Worm (Caenorhabditis elegans) whole organism, mixed stage, embryonic: ENCODE data around the gene str-233.
A peak's percentile ranks its signal among the peaks of the same experiment; 100 is the strongest.

Experiments
- M03D4.4 ChIP-seq: sonication (generic microtip); optimal IDR thresholded peaks from 2 replicates; lab custom pipeline; 2017; ENCODE audit warnings: mild to moderate bottlenecking, missing genetic modification characterization, missing compliant biosample characterization
- bed-3 ChIP-seq: fragments of 200-800 bp; sonication (Bioruptor generic); optimal IDR thresholded peaks from 3 replicates; lab custom pipeline; 2018; ENCODE audit warnings: mild to moderate bottlenecking, missing genetic modification characterization, moderate library complexity, missing compliant biosample characterization
- blmp-1 ChIP-seq: fragments of 150-350 bp; optimal IDR thresholded peaks from 2 replicates; lab custom pipeline; 2014; ENCODE audit warnings: missing biosample characterization, missing genetic modification characterization
- ceh-39 ChIP-seq: fragments of 150-350 bp; optimal IDR thresholded peaks from 2 replicates; lab custom pipeline; 2014; ENCODE audit warnings: missing biosample characterization, missing genetic modification characterization
- ceh-43 ChIP-seq: fragments of 200-800 bp; sonication (Bioruptor generic); optimal IDR thresholded peaks from 2 replicates; lab custom pipeline; 2018; ENCODE audit warnings: mild to moderate bottlenecking, missing genetic modification characterization, moderate library complexity, missing compliant biosample characterization
- ceh-83 ChIP-seq: fragments of 200-800 bp; sonication (Bioruptor generic); optimal IDR thresholded peaks from 2 replicates; lab custom pipeline; 2018; ENCODE audit warnings: mild to moderate bottlenecking, missing genetic modification characterization, missing compliant biosample characterization
- ces-1 ChIP-seq: fragments of 150-350 bp; optimal IDR thresholded peaks from 2 replicates; lab custom pipeline; 2014; ENCODE audit warnings: missing biosample characterization, missing genetic modification reagents, missing genetic modification characterization
- cnd-1 ChIP-seq: fragments of 200-800 bp; sonication (Bioruptor generic); optimal IDR thresholded peaks from 2 replicates; lab custom pipeline; 2018; ENCODE audit warnings: mild to moderate bottlenecking, missing genetic modification characterization, missing compliant biosample characterization
- drap-1 ChIP-seq: fragments of 200-800 bp; sonication (Bioruptor generic); optimal IDR thresholded peaks from 3 replicates; lab custom pipeline; 2018; ENCODE audit warnings: mild to moderate bottlenecking, missing genetic modification characterization, missing compliant biosample characterization
- elt-1 ChIP-seq: sonication (generic microtip); optimal IDR thresholded peaks from 2 replicates; lab custom pipeline; 2017; ENCODE audit warnings: missing genetic modification characterization, mild to moderate bottlenecking, missing compliant biosample characterization, antibody characterized with exemption, moderate library complexity, borderline replicate concordance; ENCODE audit not compliant: insufficient read depth
- elt-3 ChIP-seq: fragments of 150-350 bp; optimal IDR thresholded peaks from 2 replicates; lab custom pipeline; 2014; ENCODE audit warnings: missing biosample characterization, missing genetic modification characterization
- flh-1 ChIP-seq: fragments of 200-800 bp; sonication (Bioruptor generic); optimal IDR thresholded peaks from 2 replicates; lab custom pipeline; 2018; ENCODE audit warnings: mild to moderate bottlenecking, missing genetic modification characterization, moderate library complexity, missing compliant biosample characterization
- ham-2 ChIP-seq: fragments of 200-800 bp; sonication (Bioruptor generic); optimal IDR thresholded peaks from 2 replicates; lab custom pipeline; 2018; ENCODE audit warnings: mild to moderate bottlenecking, missing genetic modification characterization, missing compliant biosample characterization
- hlh-1 ChIP-seq: fragments of 150-350 bp; optimal IDR thresholded peaks from 2 replicates; lab custom pipeline; 2014; ENCODE audit warnings: missing biosample characterization, missing genetic modification reagents, missing genetic modification characterization
- lin-13 ChIP-seq: fragments of 150-350 bp; optimal IDR thresholded peaks from 2 replicates; lab custom pipeline; 2014; ENCODE audit warnings: missing biosample characterization, missing genetic modification characterization
- lin-32 ChIP-seq: fragments of 200-800 bp; sonication (Bioruptor generic); optimal IDR thresholded peaks from 2 replicates; lab custom pipeline; 2018; ENCODE audit warnings: mild to moderate bottlenecking, missing genetic modification characterization, missing compliant biosample characterization
- lsy-2 ChIP-seq: fragments of 150-350 bp; optimal IDR thresholded peaks from 2 replicates; lab custom pipeline; 2014; ENCODE audit warnings: missing biosample characterization, missing genetic modification characterization
- mab-5 ChIP-seq: fragments of 150-350 bp; optimal IDR thresholded peaks from 2 replicates; lab custom pipeline; 2014; ENCODE audit warnings: missing biosample characterization, missing genetic modification characterization
- mep-1 ChIP-seq: fragments of 150-350 bp; optimal IDR thresholded peaks from 2 replicates; lab custom pipeline; 2017; ENCODE audit warnings: missing biosample characterization, missing genetic modification reagents, missing genetic modification characterization, inconsistent platforms
- mls-2 ChIP-seq: sonication (generic microtip); optimal IDR thresholded peaks from 2 replicates; lab custom pipeline; 2016; ENCODE audit warnings: mild to moderate bottlenecking, missing genetic modification characterization, moderate library complexity, missing compliant biosample characterization
- nhr-12 ChIP-seq: fragments of 150-350 bp; optimal IDR thresholded peaks from 2 replicates; lab custom pipeline; 2014; ENCODE audit warnings: missing biosample characterization, missing genetic modification characterization
- nhr-2 ChIP-seq: fragments of 150-350 bp; optimal IDR thresholded peaks from 2 replicates; lab custom pipeline; 2014; ENCODE audit warnings: missing biosample characterization, missing genetic modification characterization
- nhr-28 ChIP-seq: fragments of 150-350 bp; optimal IDR thresholded peaks from 2 replicates; lab custom pipeline; 2014; ENCODE audit warnings: missing biosample characterization, missing genetic modification characterization
- nhr-76 ChIP-seq: sonication (generic microtip); optimal IDR thresholded peaks from 2 replicates; lab custom pipeline; 2017; ENCODE audit warnings: missing biosample characterization, missing genetic modification characterization
- pha-4 ChIP-seq: fragments of 150-350 bp; optimal IDR thresholded peaks from 2 replicates; lab custom pipeline; 2018; ENCODE audit warnings: missing biosample characterization, missing genetic modification reagents, missing genetic modification characterization
- sem-2 ChIP-seq: fragments of 200-800 bp; sonication (Bioruptor generic); optimal IDR thresholded peaks from 2 replicates; lab custom pipeline; 2018; ENCODE audit warnings: mild to moderate bottlenecking, missing genetic modification characterization, missing compliant biosample characterization
- snpc-4 ChIP-seq: fragments of 150-350 bp; optimal IDR thresholded peaks from 2 replicates; lab custom pipeline; 2014; ENCODE audit warnings: missing biosample characterization, missing genetic modification characterization
- sptf-1 ChIP-seq: sonication (generic microtip); optimal IDR thresholded peaks from 2 replicates; lab custom pipeline; 2017; ENCODE audit warnings: mild to moderate bottlenecking, missing genetic modification characterization, moderate library complexity, missing compliant biosample characterization
- tbx-8 ChIP-seq: fragments of 200-800 bp; sonication (Bioruptor generic); optimal IDR thresholded peaks from 2 replicates; lab custom pipeline; 2018; ENCODE audit warnings: mild to moderate bottlenecking, missing genetic modification characterization, moderate library complexity, missing compliant biosample characterization
- unc-39 ChIP-seq: fragments of 150-350 bp; optimal IDR thresholded peaks from 2 replicates; lab custom pipeline; 2014; ENCODE audit warnings: missing biosample characterization, missing genetic modification characterization
- unc-62 ChIP-seq: fragments of 150-350 bp; optimal IDR thresholded peaks from 2 replicates; lab custom pipeline; 2014; ENCODE audit warnings: missing biosample characterization, missing genetic modification reagents, missing genetic modification characterization
- zip-8 ChIP-seq: fragments of 150-350 bp; optimal IDR thresholded peaks from 2 replicates; lab custom pipeline; 2014; ENCODE audit warnings: missing biosample characterization, missing genetic modification characterization
- ztf-11 ChIP-seq: fragments of 150-350 bp; optimal IDR thresholded peaks from 2 replicates; lab custom pipeline; 2014; ENCODE audit warnings: missing biosample characterization, missing genetic modification characterization

str-233 gene

ce11 chrV:16043686-16044085 is 34.2 kb upstream of the str-233 start:
- TF ChIP-seq elt-1 (no peak), flh-1 (GFP tag; lab: Kevin White, UChicago) (no peak), unc-62 (GFP tag; lab: Kevin White, UChicago) (no peak), ceh-43 (no peak), mab-5 (no peak), elt-3 (tag; lab: Kevin White, UChicago) (no peak), tbx-8 (GFP tag; lab: Kevin White, UChicago) (no peak), ceh-39 (tag; lab: Kevin White, UChicago) (no peak), M03D4.4 (tag; lab: Kevin White, UChicago) (no peak), mep-1 (tag; lab: Kevin White, UChicago) (no peak), ham-2 (GFP tag; lab: Kevin White, UChicago) (no peak), ztf-11 (tag; lab: Kevin White, UChicago) (no peak), lsy-2 (no peak), sptf-1 (no peak)

ce11 chrV:16042743-16043014 is 33.2 kb upstream of the str-233 start:
- TF ChIP-seq sem-2 (GFP tag; lab: Kevin White, UChicago) (peak; percentile 9), ceh-43 (no peak), zip-8 (tag; lab: Kevin White, UChicago) (peak; percentile 24)

- TF ChIP-seq sptf-1: peak; percentile 22
- peak; percentile 39 for TF ChIP-seq cnd-1
Measured at ce11 chrV:16041925-16042742, 32.7 kb upstream of the str-233 start, which contains the start of the genes his-2 and his-1. Gene his-2, minus strand, starts transcription at chrV:16042283. Gene his-1, plus strand, starts transcription at chrV:16042520.

- TF ChIP-seq sptf-1 (no peak), zip-8 (tag; lab: Kevin White, UChicago) (peak; percentile 94), ceh-43 (no peak), ceh-39 (tag; lab: Kevin White, UChicago) (peak; percentile 11)
Measured at ce11 chrV:16041412-16041811, 31.9 kb upstream of the str-233 start.

ce11 chrV:16040140-16040827 is 30.8 kb upstream of the str-233 start, which contains the start of the genes his-4 and his-3:
Gene his-4, minus strand, starts transcription at chrV:16040515.
Gene his-3, plus strand, starts transcription at chrV:16040808.
- peak; percentile 96 for TF ChIP-seq lin-13 (tag; lab: Kevin White, UChicago)
- TF ChIP-seq drap-1 (GFP tag; lab: Kevin White, UChicago): peak; percentile 81
- peak; percentile 13 for TF ChIP-seq unc-62 (GFP tag; lab: Kevin White, UChicago)
- peak; percentile 43 for TF ChIP-seq lsy-2
- TF ChIP-seq mep-1 (tag; lab: Kevin White, UChicago): peak; percentile 57
- peak; percentile 26 for TF ChIP-seq M03D4.4 (tag; lab: Kevin White, UChicago)
- TF ChIP-seq zip-8 (tag; lab: Kevin White, UChicago): peak; percentile 32
- peak; percentile 86 for TF ChIP-seq ceh-39 (tag; lab: Kevin White, UChicago)
- TF ChIP-seq ztf-11 (tag; lab: Kevin White, UChicago): peak; percentile 94
- TF ChIP-seq sptf-1: peak; percentile 24
- TF ChIP-seq cnd-1: peak; percentile 86
- TF ChIP-seq nhr-2: peak; percentile 62
- TF ChIP-seq pha-4 (tag; lab: Kevin White, UChicago): peak; percentile 87

ce11 chrV:16036166-16036565 is 26.7 kb upstream of the str-233 start, which contains the start of gene T10C6.10:
Gene T10C6.10, plus strand, starts transcription at chrV:16036413.
- TF ChIP-seq ztf-11 (tag; lab: Kevin White, UChicago) (no peak), drap-1 (GFP tag; lab: Kevin White, UChicago) (no peak), cnd-1 (no peak), nhr-28 (tag; lab: Kevin White, UChicago) (no peak), nhr-76 (no peak), ceh-83 (GFP tag; lab: Kevin White, UChicago) (no peak), bed-3 (GFP tag; lab: Kevin White, UChicago) (no peak), tbx-8 (GFP tag; lab: Kevin White, UChicago) (no peak), unc-62 (GFP tag; lab: Kevin White, UChicago) (no peak), nhr-12 (tag; lab: Kevin White, UChicago) (no peak), snpc-4 (tag; lab: Kevin White, UChicago) (no peak), M03D4.4 (tag; lab: Kevin White, UChicago) (no peak), sptf-1 (no peak), ces-1 (no peak), nhr-2 (no peak), hlh-1 (tag; lab: Kevin White, UChicago) (no peak), blmp-1 (tag; lab: Kevin White, UChicago) (no peak), lin-32 (GFP tag; lab: Kevin White, UChicago) (no peak), mls-2 (tag; lab: Kevin White, UChicago) (no peak), unc-39 (tag; lab: Kevin White, UChicago) (no peak)
